Fruit fly (Drosophila melanogaster) whole organism, embryonic: ENCODE results near the gene CG42820.
A peak's percentile ranks its signal among the peaks of the same experiment; 100 is the strongest.

Experiments used
- CG11456 ChIP-seq: fragments of 200-800 bp; sonication (Bioruptor generic); IDR thresholded peaks from 3 replicates; pipeline ENCODE4 v1.3.6; 2022; ENCODE audit warnings: missing biosample characterization, missing genetic modification characterization
- CG1233 ChIP-seq: fragments of 200-800 bp; sonication (Bioruptor generic); optimal IDR thresholded peaks from 4 replicates; lab custom pipeline; 2018; ENCODE audit warnings: missing biosample characterization, mild to moderate bottlenecking, missing genetic modification characterization
- CG12769 ChIP-seq: fragments of 200-800 bp; sonication (Bioruptor generic); optimal IDR thresholded peaks from 2 replicates; lab custom pipeline; 2019; ENCODE audit warnings: missing biosample characterization, mild to moderate bottlenecking, missing genetic modification characterization, moderate library complexity
- CG15269 ChIP-seq: fragments of 200-800 bp; sonication (Bioruptor generic); optimal IDR thresholded peaks from 2 replicates; lab custom pipeline; 2018; ENCODE audit warnings: missing biosample characterization, mild to moderate bottlenecking, missing genetic modification characterization, moderate library complexity
- CG1647 ChIP-seq: fragments of 200-800 bp; sonication (Bioruptor generic); optimal IDR thresholded peaks from 3 replicates; lab custom pipeline; 2016; ENCODE audit warnings: missing biosample characterization, missing genetic modification characterization
- CG17568 ChIP-seq: fragments of 200-800 bp; sonication (Bioruptor generic); optimal IDR thresholded peaks from 2 replicates; lab custom pipeline; 2018; ENCODE audit warnings: missing biosample characterization, mild to moderate bottlenecking, missing genetic modification characterization, moderate library complexity
- CG1832 ChIP-seq: fragments of 200-800 bp; sonication (Bioruptor generic); optimal IDR thresholded peaks from 2 replicates; lab custom pipeline; 2017; ENCODE audit warnings: missing biosample characterization, mild to moderate bottlenecking, missing genetic modification characterization, inconsistent platforms
- CG2199 ChIP-seq: fragments of 200-800 bp; sonication (Bioruptor generic); IDR thresholded peaks from 3 replicates; pipeline ENCODE4 v1.3.6; 2022; ENCODE audit warnings: missing biosample characterization, missing genetic modification characterization
- CG31388 ChIP-seq: fragments of 200-800 bp; sonication (Bioruptor generic); optimal IDR thresholded peaks from 2 replicates; lab custom pipeline; 2016; ENCODE audit warnings: missing biosample characterization, missing genetic modification characterization
- CG33557 ChIP-seq: fragments of 200-800 bp; sonication (Bioruptor generic); optimal IDR thresholded peaks from 2 replicates; lab custom pipeline; 2019; ENCODE audit warnings: missing biosample characterization, mild to moderate bottlenecking, missing genetic modification characterization, moderate library complexity
- CG5180 ChIP-seq: fragments of 200-800 bp; sonication (Bioruptor generic); optimal IDR thresholded peaks from 3 replicates; lab custom pipeline; 2017; ENCODE audit warnings: missing biosample characterization, missing genetic modification characterization, mild to moderate bottlenecking, moderate library complexity, missing genetic modification reagents
- CG6272 ChIP-seq: fragments of 200-800 bp; sonication (Bioruptor generic); IDR thresholded peaks from 2 replicates; pipeline ENCODE4 v1.3.6; 2022; ENCODE audit warnings: missing biosample characterization, missing genetic modification characterization
- CG6689 ChIP-seq: fragments of 200-800 bp; sonication (Bioruptor generic); IDR thresholded peaks from 2 replicates; pipeline ENCODE4 v1.3.6; 2022; ENCODE audit warnings: missing biosample characterization, missing genetic modification characterization
- CG6854 ChIP-seq: fragments of 200-800 bp; sonication (Bioruptor generic); optimal IDR thresholded peaks from 3 replicates; lab custom pipeline; 2017; ENCODE audit warnings: missing biosample characterization, mild to moderate bottlenecking, missing genetic modification characterization
- CG7786 ChIP-seq: fragments of 200-800 bp; sonication (Bioruptor generic); optimal IDR thresholded peaks from 2 replicates; lab custom pipeline; 2016; ENCODE audit warnings: missing biosample characterization, missing genetic modification characterization
- CG8089 ChIP-seq: fragments of 200-800 bp; sonication (Bioruptor generic); optimal IDR thresholded peaks from 3 replicates; lab custom pipeline; 2016; ENCODE audit warnings: missing biosample characterization, missing genetic modification characterization
- CTCF ChIP-seq: fragments of 200-800 bp; sonication (Bioruptor generic); optimal IDR thresholded peaks from 2 replicates; lab custom pipeline; 2017; ENCODE audit warnings: missing biosample characterization, mild to moderate bottlenecking, missing genetic modification characterization, moderate library complexity
- Doc3 ChIP-seq: fragments of 200-800 bp; sonication (Bioruptor generic); IDR thresholded peaks from 3 replicates; pipeline ENCODE4 v1.3.6; 2022; ENCODE audit warnings: missing biosample characterization, missing genetic modification characterization; ENCODE audit not compliant: partially characterized antibody
- Dp ChIP-seq: fragments of 200-800 bp; sonication (Bioruptor generic); optimal IDR thresholded peaks from 2 replicates; lab custom pipeline; 2018; ENCODE audit warnings: missing biosample characterization, mild to moderate bottlenecking, missing genetic modification characterization, moderate library complexity
- Hey ChIP-seq: fragments of 200-800 bp; sonication (Bioruptor generic); optimal IDR thresholded peaks from 3 replicates; lab custom pipeline; 2018; ENCODE audit warnings: missing biosample characterization, mild to moderate bottlenecking, missing genetic modification characterization
- MESR4 ChIP-seq: fragments of 200-800 bp; sonication (Bioruptor generic); optimal IDR thresholded peaks from 2 replicates; lab custom pipeline; 2018; ENCODE audit warnings: missing biosample characterization, mild to moderate bottlenecking, missing genetic modification characterization, moderate library complexity
- Oli ChIP-seq: fragments of 200-800 bp; sonication (Bioruptor generic); optimal IDR thresholded peaks from 2 replicates; lab custom pipeline; 2018; ENCODE audit warnings: missing biosample characterization, mild to moderate bottlenecking, missing genetic modification characterization, moderate library complexity
- Ptx1 ChIP-seq: fragments of 200-800 bp; sonication (Bioruptor generic); IDR thresholded peaks from 2 replicates; pipeline ENCODE4 v1.3.6; 2022; ENCODE audit warnings: missing biosample characterization, missing genetic modification characterization
- Scr ChIP-seq: fragments of 200-800 bp; sonication (Bioruptor generic); IDR thresholded peaks from 2 replicates; pipeline ENCODE4 v1.3.6; 2022; ENCODE audit warnings: missing biosample characterization, missing genetic modification characterization; ENCODE audit not compliant: partially characterized antibody
- YL-1 ChIP-seq: fragments of 200-800 bp; sonication (Bioruptor generic); optimal IDR thresholded peaks from 3 replicates; lab custom pipeline; 2017; ENCODE audit warnings: missing biosample characterization, mild to moderate bottlenecking, missing genetic modification characterization
- abd-A ChIP-seq: fragments of 200-800 bp; sonication (Bioruptor generic); optimal IDR thresholded peaks from 3 replicates; lab custom pipeline; 2019; ENCODE audit warnings: missing biosample characterization, mild to moderate bottlenecking, missing genetic modification characterization, moderate library complexity
- crol ChIP-seq: fragments of 200-800 bp; sonication (Bioruptor generic); IDR thresholded peaks from 2 replicates; pipeline ENCODE4 v1.3.6; 2022; ENCODE audit warnings: missing biosample characterization, missing genetic modification characterization
- dan ChIP-seq: fragments of 200-800 bp; sonication (Bioruptor generic); IDR thresholded peaks from 2 replicates; pipeline ENCODE4 v1.3.6; 2022; ENCODE audit warnings: missing biosample characterization, missing genetic modification characterization
- dmrt99B ChIP-seq: fragments of 200-800 bp; sonication (Bioruptor generic); optimal IDR thresholded peaks from 2 replicates; lab custom pipeline; 2018; ENCODE audit warnings: missing biosample characterization, mild to moderate bottlenecking, missing genetic modification characterization, moderate library complexity
- dpn ChIP-seq, 2 experiments: fragments of 200-800 bp; sonication (Bioruptor generic); optimal IDR thresholded peaks; 3 replicates each; lab custom pipeline; 2016; ENCODE audit warnings: missing biosample characterization in 2 of 2, missing genetic modification characterization in 2 of 2
- emc ChIP-seq: fragments of 200-800 bp; sonication (Bioruptor generic); optimal IDR thresholded peaks from 2 replicates; lab custom pipeline; 2016; ENCODE audit warnings: missing biosample characterization, missing genetic modification characterization
- eve ChIP-seq, 2 experiments: fragments of >200 bp; optimal IDR thresholded peaks; 2 replicates each; lab custom pipeline; 2017; ENCODE audit warnings: missing biosample characterization in 2 of 2, missing genetic modification characterization in 2 of 2
- ewg ChIP-seq: fragments of 200-800 bp; sonication (Bioruptor generic); optimal IDR thresholded peaks from 3 replicates; lab custom pipeline; 2017; ENCODE audit warnings: mild to moderate bottlenecking, missing biosample characterization, missing genetic modification reagents, missing genetic modification characterization
- fru ChIP-seq: fragments of >200 bp; optimal IDR thresholded peaks from 2 replicates; lab custom pipeline; 2017
- gcm ChIP-seq: fragments of 200-800 bp; sonication (Bioruptor generic); optimal IDR thresholded peaks from 2 replicates; lab custom pipeline; 2019; ENCODE audit warnings: missing biosample characterization, mild to moderate bottlenecking, missing genetic modification characterization, moderate library complexity
- ham ChIP-seq: fragments of 200-800 bp; sonication (Bioruptor generic); IDR thresholded peaks from 2 replicates; pipeline ENCODE4 v1.3.6; 2022; ENCODE audit warnings: missing biosample characterization, missing genetic modification characterization
- hbn ChIP-seq: fragments of 200-800 bp; sonication (Bioruptor generic); IDR thresholded peaks from 2 replicates; pipeline ENCODE4 v1.3.6; 2022; ENCODE audit warnings: missing biosample characterization, missing genetic modification characterization; ENCODE audit not compliant: partially characterized antibody
- jing ChIP-seq: fragments of 200-800 bp; sonication (Bioruptor generic); optimal IDR thresholded peaks from 2 replicates; lab custom pipeline; 2018; ENCODE audit warnings: missing biosample characterization, mild to moderate bottlenecking, missing genetic modification characterization
- kni ChIP-seq: fragments of 200-800 bp; sonication (Bioruptor generic); optimal IDR thresholded peaks from 3 replicates; lab custom pipeline; 2017; ENCODE audit warnings: mild to moderate bottlenecking, missing biosample characterization, missing genetic modification reagents, missing genetic modification characterization
- lola ChIP-seq, 3 experiments: fragments of >200 bp in 2 of 3; fragments of 200-800 bp in 1 of 3; sonication (Bioruptor generic) in 1 of 3; optimal IDR thresholded peaks; 2 replicates each; lab custom pipeline; 2017 to 2019; ENCODE audit warnings: missing biosample characterization in 3 of 3, missing genetic modification characterization in 3 of 3, mild to moderate bottlenecking in 1 of 3, moderate library complexity in 1 of 3
- luna ChIP-seq: fragments of 200-800 bp; sonication (Bioruptor generic); optimal IDR thresholded peaks from 2 replicates; lab custom pipeline; 2016; ENCODE audit warnings: missing biosample characterization, missing genetic modification characterization
- maf-S ChIP-seq: fragments of 200-800 bp; sonication (Bioruptor generic); optimal IDR thresholded peaks from 2 replicates; lab custom pipeline; 2016; ENCODE audit warnings: missing biosample characterization, missing genetic modification characterization
- pho ChIP-seq: fragments of 200-800 bp; sonication (Bioruptor generic); optimal IDR thresholded peaks from 2 replicates; lab custom pipeline; 2016; ENCODE audit warnings: missing biosample characterization, missing genetic modification characterization
- pros ChIP-seq: fragments of 200-800 bp; sonication (Bioruptor generic); optimal IDR thresholded peaks from 3 replicates; lab custom pipeline; 2019; ENCODE audit warnings: missing biosample characterization, mild to moderate bottlenecking, missing genetic modification characterization, moderate library complexity
- pzg ChIP-seq: fragments of 200-800 bp; sonication (Bioruptor generic); optimal IDR thresholded peaks from 3 replicates; lab custom pipeline; 2018; ENCODE audit warnings: missing biosample characterization, mild to moderate bottlenecking, missing genetic modification characterization, moderate library complexity
- ranshi ChIP-seq: fragments of 200-800 bp; sonication (Bioruptor generic); IDR thresholded peaks from 2 replicates; pipeline ENCODE4 v1.3.6; 2022; ENCODE audit warnings: missing biosample characterization, missing genetic modification characterization
- sens ChIP-seq: fragments of 200-800 bp; sonication (Bioruptor generic); peaks from one replicate; lab custom pipeline; 2016; ENCODE audit warnings: missing biosample characterization, missing genetic modification characterization
- usp ChIP-seq: fragments of >200 bp; optimal IDR thresholded peaks from 2 replicates; lab custom pipeline; 2017; ENCODE audit warnings: missing biosample characterization, missing genetic modification characterization
- yki ChIP-seq: fragments of >200 bp; optimal IDR thresholded peaks from 3 replicates; lab custom pipeline; 2018

The CG42820 gene

dm6 chr2L:8417562-8417961 is 25.4 kb upstream of the CG42820 start:
- TF ChIP-seq CG2199 (GFP tag; lab: Robert Waterston, UW): 0 out of 3 replicates have a peak, but pooled peaks have one; percentile 8
- TF ChIP-seq CG7786 (GFP tag; lab: Kevin White, UChicago): no peak
- TF ChIP-seq emc: no peak
- TF ChIP-seq CG6689: no peak
- no peak for TF ChIP-seq CG12769 (tag; lab: Kevin White, UChicago)

DNA sequence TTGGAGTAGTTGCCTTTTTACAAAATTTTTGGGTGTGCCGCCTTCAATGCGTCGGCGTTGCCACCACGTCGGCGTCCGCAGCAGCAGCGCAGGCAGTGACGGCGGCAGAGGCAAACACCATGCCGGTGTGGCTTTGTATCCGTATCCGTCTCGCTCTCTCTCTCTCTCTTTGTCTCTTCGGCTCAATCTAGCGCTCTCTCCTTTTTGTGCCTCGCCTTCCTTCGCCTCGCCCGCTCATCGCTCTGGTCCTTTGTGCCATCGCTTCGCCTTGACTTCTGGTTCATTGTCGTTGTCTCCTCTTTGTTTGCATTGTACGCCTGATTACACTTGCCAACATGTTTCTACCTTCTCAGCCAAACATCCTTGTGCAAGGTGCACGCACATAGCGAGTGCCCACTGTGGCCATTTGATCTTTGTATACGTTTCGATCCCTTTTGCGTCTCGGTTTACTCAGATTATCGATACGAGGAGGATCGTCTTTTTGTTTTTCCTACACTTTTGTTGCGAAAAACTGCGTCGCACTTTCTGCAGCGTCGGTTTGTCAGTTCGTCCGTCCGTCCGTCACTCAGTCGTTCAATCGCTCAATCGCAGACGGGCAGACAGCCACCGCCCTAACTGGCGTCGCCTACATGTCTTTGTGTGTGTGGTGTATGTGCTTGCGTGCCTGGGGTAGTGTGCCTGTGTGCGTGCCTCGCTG is 24.3 kb upstream of the CG42820 start:
- TF ChIP-seq CG5180 (no peak), CG1832 (peak; percentile 82), ewg (GFP tag; lab: Kevin White, UChicago) (peak; percentile 30), CG15269 (tag; lab: Kevin White, UChicago) (no peak), abd-A (tag; lab: Kevin White, UChicago) (no peak), lola (GFP tag; optimal IDR thresholded peaks at IDR 0.05; lab: Kevin White, UChicago) (no peak), CG1233 (GFP tag; lab: Kevin White, UChicago) (no peak), CG11456 (GFP tag; lab: Robert Waterston, UW) (no peak; the same call in 2 of the 3 replicates), CG31388 (GFP tag; lab: Kevin White, UChicago) (no peak), crol (GFP tag; lab: Robert Waterston, UW) (no peak; the same call in 1 of the 2 replicates), Oli (no peak), CG1647 (GFP tag; lab: Kevin White, UChicago) (no peak), Scr (GFP tag; lab: Robert Waterston, UW) (no peak), hbn (GFP tag; lab: Robert Waterston, UW) (0 out of 2 replicates have a peak, but pooled peaks have one; percentile 15), Hey (tag; lab: Kevin White, UChicago) (no peak), ham (GFP tag; lab: Robert Waterston, UW) (no peak), Doc3 (GFP tag; lab: Robert Waterston, UW) (no peak), gcm (GFP tag; lab: Kevin White, UChicago) (peak; percentile 21), luna (GFP tag; lab: Kevin White, UChicago) (no peak), CG8089 (GFP tag; lab: Kevin White, UChicago) (no peak), fru (lab: Kevin White, UChicago) (peak; percentile 57), dmrt99B (tag; lab: Kevin White, UChicago) (no peak), dan (no peak), usp (GFP tag; lab: Kevin White, UChicago) (no peak), ranshi (no peak), YL-1 (GFP tag; lab: Kevin White, UChicago) (peak; percentile 17), pzg (GFP tag; lab: Kevin White, UChicago) (peak; percentile 11), sens (peak; percentile 72), pho (GFP tag; lab: Kevin White, UChicago) (no peak), jing (GFP tag; lab: Kevin White, UChicago) (no peak), pros (peak; percentile 89), yki (lab: Kevin White, UChicago) (peak; percentile 1), CG6272 (no peak), CG17568 (GFP tag; lab: Kevin White, UChicago) (no peak), Dp (peak; percentile 35), Ptx1 (no peak), kni (peak; percentile 40), eve (GFP tag; optimal IDR thresholded peaks at IDR 0.05; lab: Kevin White, UChicago) (no peak), maf-S (GFP tag; lab: Kevin White, UChicago) (no peak), dpn (GFP tag; optimal IDR thresholded peaks at IDR 0.05; lab: Kevin White, UChicago) (peak in 1 of 2 experiments; percentile 1), CG33557 (no peak), MESR4 (no peak), CTCF (GFP tag; lab: Kevin White, UChicago) (no peak), CG6854 (no peak)
